Fruit fly (Drosophila melanogaster) whole organism, prepupa: ENCODE results near the gene Rcd2.

Experiments used
- CG31627 ChIP-seq: fragments of 200-800 bp; sonication (Bioruptor generic); optimal IDR thresholded peaks from 3 replicates; lab custom pipeline; 2016; ENCODE audit warnings: missing biosample characterization, missing genetic modification characterization
- CG6276 ChIP-seq: fragments of 200-800 bp; sonication (Bioruptor generic); optimal IDR thresholded peaks from 2 replicates; lab custom pipeline; 2017; ENCODE audit warnings: missing biosample characterization, mild to moderate bottlenecking, missing genetic modification characterization
- CG8319 ChIP-seq: fragments of 200-800 bp; sonication (Bioruptor generic); optimal IDR thresholded peaks from 3 replicates; lab custom pipeline; 2016; ENCODE audit warnings: missing biosample characterization, missing genetic modification characterization
- Eip78C ChIP-seq: fragments of 200-800 bp; sonication (Bioruptor generic); peaks from one replicate; lab custom pipeline; 2016; ENCODE audit warnings: missing biosample characterization, missing genetic modification characterization
- Hr38 ChIP-seq: sonication (Bioruptor generic); optimal IDR thresholded peaks from 2 replicates; lab custom pipeline; 2016; ENCODE audit warnings: missing biosample characterization, missing genetic modification characterization
- Sox14 ChIP-seq: fragments of 200-800 bp; sonication (Bioruptor generic); optimal IDR thresholded peaks from 3 replicates; lab custom pipeline; 2016; ENCODE audit warnings: missing biosample characterization, missing genetic modification characterization
- cyc ChIP-seq: fragments of 200-800 bp; sonication (Bioruptor generic); optimal IDR thresholded peaks from 3 replicates; lab custom pipeline; 2016; ENCODE audit warnings: missing biosample characterization, missing genetic modification characterization
- eg ChIP-seq: fragments of 200-800 bp; sonication (Bioruptor generic); IDR thresholded peaks from 3 replicates; pipeline ENCODE4 v1.3.6; 2022; ENCODE audit warnings: missing biosample characterization, missing genetic modification characterization
- esn ChIP-seq: fragments of 200-800 bp; sonication (Bioruptor generic); optimal IDR thresholded peaks from 2 replicates; lab custom pipeline; 2016; ENCODE audit warnings: missing biosample characterization, mild to moderate bottlenecking, missing genetic modification characterization, moderate library complexity
- fd59A ChIP-seq: fragments of 200-800 bp; sonication (Bioruptor generic); optimal IDR thresholded peaks from 2 replicates; lab custom pipeline; 2017; ENCODE audit warnings: missing biosample characterization, mild to moderate bottlenecking, missing genetic modification characterization, missing genetic modification reagents
- lz ChIP-seq: fragments of 200-800 bp; sonication (Bioruptor generic); optimal IDR thresholded peaks from 3 replicates; lab custom pipeline; 2016; ENCODE audit warnings: missing biosample characterization, missing genetic modification characterization
- spab ChIP-seq: fragments of 200-800 bp; sonication (Bioruptor generic); optimal IDR thresholded peaks from 2 replicates; lab custom pipeline; 2017; ENCODE audit warnings: missing biosample characterization, mild to moderate bottlenecking, missing genetic modification characterization, missing genetic modification reagents
- ss ChIP-seq, 2 experiments: fragments of 200-800 bp; sonication (Bioruptor generic); optimal IDR thresholded peaks; 2 replicates in 1 of 2; 3 replicates in 1 of 2; lab custom pipeline; 2017 to 2018; ENCODE audit warnings: mild to moderate bottlenecking in 2 of 2, missing biosample characterization in 2 of 2, missing genetic modification characterization in 2 of 2, moderate library complexity in 1 of 2
- vri ChIP-seq: fragments of 200-800 bp; sonication (Bioruptor generic); optimal IDR thresholded peaks from 3 replicates; lab custom pipeline; 2016; ENCODE audit warnings: missing biosample characterization, mild to moderate bottlenecking, missing genetic modification characterization

The Rcd2 gene

DNA sequence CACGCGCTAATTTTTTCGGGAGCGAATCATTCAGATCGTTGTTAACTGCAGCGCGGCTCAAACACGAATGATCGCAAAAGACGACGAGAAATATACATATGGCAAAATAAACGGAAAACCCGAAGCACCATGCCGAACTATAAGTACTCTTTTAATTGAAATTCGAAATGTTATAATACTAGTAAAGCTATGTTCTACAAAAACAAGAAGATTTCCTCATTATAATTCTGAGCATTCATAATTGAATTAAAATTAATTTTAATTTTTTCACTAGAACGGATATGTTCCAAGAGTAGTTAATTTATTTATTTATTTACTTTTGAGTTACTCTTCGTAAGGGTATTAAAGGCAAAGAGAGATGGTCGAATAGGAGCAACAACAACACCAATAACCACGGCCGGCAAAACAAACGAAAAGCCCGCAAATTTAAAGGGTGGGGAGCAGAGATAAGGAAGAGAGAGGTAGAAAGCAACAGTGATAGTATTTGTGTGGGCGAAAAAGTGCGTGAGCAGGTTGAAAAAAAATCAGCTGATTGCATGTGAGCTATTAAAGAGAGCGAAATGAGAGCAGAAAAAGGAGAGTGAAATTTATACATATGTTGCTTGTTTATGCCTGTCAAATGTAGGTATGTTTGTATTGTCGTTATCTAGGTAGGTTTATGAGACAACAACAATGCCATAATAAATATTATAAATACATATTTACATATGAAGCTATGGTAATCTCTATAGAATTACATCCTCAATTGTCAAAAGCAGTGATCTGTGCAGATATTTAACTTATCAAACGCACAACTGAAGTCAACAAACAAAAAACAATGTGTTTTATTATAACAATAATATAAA lies 46.6 kb downstream of the Rcd2 start (continued):
- TF ChIP-seq eg (GFP tag; lab: Robert Waterston, UW) (peak; percentile 92), ss (GFP tag; optimal IDR thresholded peaks at IDR 0.05; lab: Kevin White, UChicago) (peak; percentile 75 to 88), CG6276 (GFP tag; lab: Kevin White, UChicago) (peak; percentile 90), fd59A (GFP tag; lab: Kevin White, UChicago) (peak; percentile 66), cyc (GFP tag; lab: Kevin White, UChicago) (peak; percentile 88), Hr38 (GFP tag; lab: Kevin White, UChicago) (no peak), CG8319 (peak; percentile 74), spab (GFP tag; lab: Kevin White, UChicago) (peak; percentile 78), esn (GFP tag; lab: Kevin White, UChicago) (peak; percentile 96), CG31627 (GFP tag; lab: Kevin White, UChicago) (peak; percentile 85)

DNA sequence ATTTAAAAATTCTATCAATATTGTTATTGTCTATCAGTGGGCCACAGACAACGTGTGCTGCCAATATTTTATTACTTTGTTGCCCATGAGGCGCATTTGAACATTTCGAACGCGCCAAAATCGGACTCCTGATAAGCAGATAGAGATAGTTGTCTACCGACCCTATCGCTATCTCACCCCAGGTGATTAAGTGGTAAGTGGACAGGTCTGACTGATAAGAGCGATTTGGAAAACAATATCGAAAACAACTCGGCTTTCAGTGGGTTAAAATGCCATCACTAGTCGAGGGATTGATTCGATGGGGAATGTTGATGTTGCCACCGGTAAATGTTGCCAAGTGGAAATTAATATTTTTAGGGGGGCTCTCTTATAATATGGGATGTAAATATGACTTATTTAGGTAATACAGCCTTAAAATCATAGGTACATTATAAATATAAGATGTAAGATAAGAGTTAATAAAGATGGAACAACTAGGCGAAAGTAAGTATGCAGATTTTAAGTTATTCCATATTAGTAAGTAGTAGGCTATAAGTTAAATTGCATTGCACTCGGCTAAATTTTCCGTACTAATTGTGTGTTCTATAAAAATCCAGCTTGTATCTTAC lies 48.6 kb downstream of the Rcd2 start, which contains the start of gene ND-39:
Gene ND-39, plus strand, starts transcription at position 558 of the 608 bp plus-strand sequence.
- peak; percentile 1 for TF ChIP-seq Eip78C
- no peak for TF ChIP-seq Sox14
- peak; percentile 10 for TF ChIP-seq vri (GFP tag; lab: Kevin White, UChicago)
- TF ChIP-seq, all 60 proteins: peak for 2

DNA sequence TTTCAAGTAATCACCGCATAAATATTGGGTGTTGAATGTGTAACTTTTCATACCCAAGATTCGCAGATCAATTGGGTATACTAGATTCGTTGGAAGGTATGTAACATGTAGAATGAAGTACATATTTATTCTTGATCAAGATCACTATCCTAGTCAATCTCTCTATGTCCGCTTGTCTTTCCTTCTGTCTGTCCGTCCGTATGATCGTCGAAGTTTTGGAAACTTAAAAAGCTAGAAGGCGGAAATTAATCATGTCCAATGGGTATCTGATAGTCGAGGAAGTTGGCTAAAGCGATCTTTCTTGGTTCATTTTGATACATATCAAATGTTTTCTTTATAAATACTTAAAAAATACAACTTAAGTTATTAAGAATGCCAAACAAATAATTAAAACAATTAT lies 52.6 kb downstream of the Rcd2 start:
- peak; percentile 0 for TF ChIP-seq lz (GFP tag; lab: Kevin White, UChicago)
- TF ChIP-seq Sox14 = no peak
- peak; percentile 2 for TF ChIP-seq esn (GFP tag; lab: Kevin White, UChicago)
- TF ChIP-seq, all 60 proteins: peak for 2
